Worm (Caenorhabditis elegans) whole organism, early embryonic: Measurements from ENCODE around the gene eppl-1.

Experiments used
- flt-1 ChIP-seq: fragments of 200-800 bp; sonication (Bioruptor generic); IDR thresholded peaks from 2 replicates; pipeline ENCODE4 v1.3.6; 2022; ENCODE audit warnings: missing genetic modification characterization, missing compliant biosample characterization
- tbx-11 ChIP-seq: fragments of 200-800 bp; sonication (Bioruptor generic); IDR thresholded peaks from 2 replicates; pipeline ENCODE4 v1.3.6; 2022; ENCODE audit warnings: missing genetic modification characterization, missing compliant biosample characterization

DNA sequence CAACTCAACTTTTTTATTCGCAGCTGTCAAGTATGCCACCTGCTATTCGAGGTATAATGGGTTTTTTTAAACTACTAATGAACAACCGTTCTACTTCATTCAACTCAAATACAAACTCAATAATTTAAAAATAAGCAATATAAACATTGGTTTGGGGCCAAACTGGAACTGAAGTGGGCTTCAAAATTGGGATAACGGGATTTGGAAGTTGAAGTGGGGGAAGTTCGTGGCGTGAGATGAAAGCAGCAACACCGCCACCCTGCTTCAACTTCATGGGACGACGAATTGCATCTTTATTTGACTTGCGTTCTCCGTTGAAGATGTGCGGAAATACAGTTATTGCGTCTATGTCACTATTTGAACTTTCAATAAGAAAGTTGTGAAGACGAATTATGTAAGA lies 27.0 kb upstream of the eppl-1 start:
- TF ChIP-seq flt-1 (GFP tag; lab: Robert Waterston, UW) (no peak), tbx-11 (GFP tag; lab: Robert Waterston, UW) (no peak)
